Fruit fly (Drosophila melanogaster) S2 (cell line): ENCODE data around the gene CG14352.

Experiments used
- CG8478 ChIP-seq: fragments of >200 bp; optimal IDR thresholded peaks from 2 replicates; lab custom pipeline; 2018
- CTCF ChIP-seq, 2 experiments: fragments of >200 bp; optimal IDR thresholded peaks; 2 replicates each; lab custom pipeline; 2018

DNA sequence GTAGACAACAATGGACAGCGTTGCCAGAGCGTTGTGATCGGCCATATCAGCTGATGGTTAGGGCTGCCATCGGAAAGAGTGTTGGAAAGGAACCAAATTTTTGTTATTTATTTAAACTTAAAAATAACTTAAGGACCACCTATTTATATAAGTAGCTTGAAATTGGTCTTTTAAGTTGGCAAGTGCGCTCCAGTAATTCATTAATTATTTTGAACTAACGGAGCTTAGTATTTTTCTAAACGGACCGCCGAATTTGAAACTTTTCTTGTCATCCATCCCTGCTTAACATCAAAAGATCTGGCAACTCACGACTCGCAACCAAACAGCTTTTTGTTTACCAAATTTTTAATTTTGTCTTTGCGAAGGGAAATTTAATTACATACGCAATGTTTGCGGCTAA lies at the start of gene CG14352, which contains the start of gene Rab3GAP1:
- TF ChIP-seq CG8478, result no peak
- TF ChIP-seq CTCF (optimal IDR thresholded peaks at IDR 0.05; lab: Kevin White, UChicago), result no peak
